Worm (Caenorhabditis elegans) whole organism, L1 larva: ENCODE results near the gene D1086.8.

Source experiments
- C04F5.9 ChIP-seq: sonication (generic microtip); optimal IDR thresholded peaks from 2 replicates; lab custom pipeline; 2016; ENCODE audit warnings: missing genetic modification characterization, missing compliant biosample characterization
- F16B12.6 ChIP-seq: fragments of 150-350 bp; optimal IDR thresholded peaks from 2 replicates; lab custom pipeline; 2014; ENCODE audit warnings: missing biosample characterization, missing genetic modification characterization
- Y116A8C.19 ChIP-seq: sonication (generic microtip); optimal IDR thresholded peaks from 2 replicates; lab custom pipeline; 2016; ENCODE audit warnings: missing compliant biosample characterization, missing genetic modification characterization, borderline replicate concordance
- alr-1 ChIP-seq: fragments of 200-800 bp; sonication (Bioruptor generic); optimal IDR thresholded peaks from 2 replicates; lab custom pipeline; 2018; ENCODE audit warnings: borderline replicate concordance, mild to moderate bottlenecking, missing genetic modification characterization, missing compliant biosample characterization
- aly-2 ChIP-seq: fragments of 150-350 bp; optimal IDR thresholded peaks from 2 replicates; lab custom pipeline; 2014; ENCODE audit warnings: missing biosample characterization, missing genetic modification characterization
- ama-1 ChIP-seq: fragments of 150-350 bp; optimal IDR thresholded peaks from 2 replicates; lab custom pipeline; 2014
- blmp-1 ChIP-seq: fragments of 150-350 bp; optimal IDR thresholded peaks from 2 replicates; lab custom pipeline; 2014; ENCODE audit warnings: missing biosample characterization, missing genetic modification characterization
- ceh-8 ChIP-seq: fragments of 200-800 bp; sonication (Bioruptor generic); optimal IDR thresholded peaks from 2 replicates; lab custom pipeline; 2018; ENCODE audit warnings: mild to moderate bottlenecking, missing genetic modification characterization, moderate library complexity, missing compliant biosample characterization
- ceh-90 ChIP-seq: sonication (generic microtip); optimal IDR thresholded peaks from 2 replicates; lab custom pipeline; 2016; ENCODE audit warnings: missing genetic modification characterization, missing compliant biosample characterization
- dsc-1 ChIP-seq: sonication (generic microtip); optimal IDR thresholded peaks from 2 replicates; lab custom pipeline; 2016; ENCODE audit warnings: mild to moderate bottlenecking, missing genetic modification characterization, missing compliant biosample characterization
- efl-3 ChIP-seq: fragments of 200-800 bp; sonication (Bioruptor generic); optimal IDR thresholded peaks from 2 replicates; lab custom pipeline; 2018; ENCODE audit warnings: mild to moderate bottlenecking, missing genetic modification characterization, missing compliant biosample characterization
- egl-13 ChIP-seq: sonication (generic microtip); optimal IDR thresholded peaks from 2 replicates; lab custom pipeline; 2016; ENCODE audit warnings: missing genotype, missing genetic modification reagents, missing genetic modification characterization, missing compliant biosample characterization
- ets-5 ChIP-seq: fragments of 200-800 bp; sonication (Bioruptor generic); IDR thresholded peaks from 2 replicates; pipeline ENCODE4 v1.3.6; 2022; ENCODE audit warnings: missing genetic modification characterization, missing compliant biosample characterization
- fkh-4 ChIP-seq: sonication (generic microtip); optimal IDR thresholded peaks from 2 replicates; lab custom pipeline; 2016; ENCODE audit warnings: missing compliant biosample characterization, missing genetic modification characterization, borderline replicate concordance
- fkh-8 ChIP-seq: sonication (generic microtip); optimal IDR thresholded peaks from 2 replicates; lab custom pipeline; 2016; ENCODE audit warnings: mild to moderate bottlenecking, missing genetic modification characterization, missing compliant biosample characterization
- hlh-4 ChIP-seq: sonication (generic microtip); optimal IDR thresholded peaks from 2 replicates; lab custom pipeline; 2016; ENCODE audit warnings: mild to moderate bottlenecking, missing genetic modification characterization, missing compliant biosample characterization
- lin-13 ChIP-seq: fragments of 150-350 bp; optimal IDR thresholded peaks from 2 replicates; lab custom pipeline; 2014; ENCODE audit warnings: missing biosample characterization, missing genetic modification reagents, missing genetic modification characterization
- lin-35 ChIP-seq, 2 experiments: fragments of 150-350 bp; optimal IDR thresholded peaks; 2 replicates each; lab custom pipeline; 2014; ENCODE audit warnings: missing biosample characterization in 2 of 2, missing genetic modification characterization in 2 of 2, missing genetic modification reagents in 2 of 2
- lin-39 ChIP-seq: fragments of 150-350 bp; optimal IDR thresholded peaks from 2 replicates; lab custom pipeline; 2014; ENCODE audit warnings: missing biosample characterization, missing genetic modification reagents, missing genetic modification characterization
- lir-3 ChIP-seq: sonication (generic microtip); optimal IDR thresholded peaks from 2 replicates; lab custom pipeline; 2016; ENCODE audit warnings: mild to moderate bottlenecking, missing genetic modification characterization, moderate library complexity, missing compliant biosample characterization; ENCODE audit not compliant: poor library complexity
- lsy-2 ChIP-seq, 2 experiments: fragments of 150-350 bp; optimal IDR thresholded peaks; 2 replicates each; lab custom pipeline; 2014; ENCODE audit warnings: missing biosample characterization in 2 of 2, missing genetic modification characterization in 2 of 2
- nhr-12 ChIP-seq: sonication (generic microtip); optimal IDR thresholded peaks from 2 replicates; lab custom pipeline; 2017; ENCODE audit warnings: missing biosample characterization, missing genetic modification characterization
- nhr-19 ChIP-seq: fragments of 200-800 bp; sonication (Bioruptor generic); conservative IDR thresholded peaks from 2 replicates; pipeline ENCODE4 v1.3.6; 2022; ENCODE audit warnings: missing genetic modification characterization, missing compliant biosample characterization
- nhr-237 ChIP-seq: fragments of 150-350 bp; optimal IDR thresholded peaks from 2 replicates; lab custom pipeline; 2014; ENCODE audit warnings: missing biosample characterization, missing genetic modification characterization
- nhr-77 ChIP-seq: fragments of 150-350 bp; optimal IDR thresholded peaks from 2 replicates; lab custom pipeline; 2014; ENCODE audit warnings: missing biosample characterization, missing genetic modification characterization
- nhr-85 ChIP-seq: sonication (generic microtip); peaks from one replicate; lab custom pipeline; 2016; ENCODE audit warnings: missing genetic modification characterization, inconsistent platforms, missing compliant biosample characterization
- nhr-90 ChIP-seq: sonication (generic microtip); optimal IDR thresholded peaks from 2 replicates; lab custom pipeline; 2016; ENCODE audit warnings: mild to moderate bottlenecking, missing genetic modification characterization, missing compliant biosample characterization; ENCODE audit not compliant: poor library complexity
- pag-3 ChIP-seq: sonication (generic microtip); optimal IDR thresholded peaks from 2 replicates; lab custom pipeline; 2017; ENCODE audit warnings: missing genetic modification characterization, mild to moderate bottlenecking, missing compliant biosample characterization, antibody characterized with exemption, borderline replicate concordance; ENCODE audit not compliant: insufficient read depth
- snpc-4 ChIP-seq: fragments of 150-350 bp; optimal IDR thresholded peaks from 2 replicates; lab custom pipeline; 2014; ENCODE audit warnings: missing biosample characterization, missing genetic modification characterization
- sptf-1 ChIP-seq: fragments of 150-350 bp; optimal IDR thresholded peaks from 2 replicates; lab custom pipeline; 2014; ENCODE audit warnings: missing biosample characterization, missing genetic modification characterization
- unc-130 ChIP-seq: fragments of 150-350 bp; optimal IDR thresholded peaks from 2 replicates; lab custom pipeline; 2017; ENCODE audit warnings: missing biosample characterization, missing genetic modification characterization, inconsistent platforms
- unc-62 ChIP-seq: fragments of 150-350 bp; optimal IDR thresholded peaks from 2 replicates; lab custom pipeline; 2014; ENCODE audit warnings: missing biosample characterization, missing genetic modification reagents, missing genetic modification characterization
- xbp-1 ChIP-seq: sonication (generic microtip); optimal IDR thresholded peaks from 2 replicates; lab custom pipeline; 2016; ENCODE audit warnings: missing genetic modification characterization, missing compliant biosample characterization
- zip-4 ChIP-seq: fragments of 200-800 bp; sonication (Bioruptor generic); optimal IDR thresholded peaks from 2 replicates; lab custom pipeline; 2018; ENCODE audit warnings: mild to moderate bottlenecking, missing genetic modification characterization, moderate library complexity, missing compliant biosample characterization
- ztf-11 ChIP-seq, 2 experiments: sonication (generic microtip); optimal IDR thresholded peaks; 2 replicates each; lab custom pipeline; 2016 to 2017; ENCODE audit warnings: missing genetic modification characterization in 2 of 2, missing biosample characterization in 1 of 2, missing compliant biosample characterization in 1 of 2
- ztf-4 ChIP-seq: fragments of 150-350 bp; optimal IDR thresholded peaks from 2 replicates; lab custom pipeline; 2014; ENCODE audit warnings: missing biosample characterization, missing genetic modification characterization

Gene D1086.8

ce11 chrV:14103970-14104369, 10.1 kb downstream of the D1086.8 start, which contains the start of gene D1086.9:
Gene D1086.9, plus strand, starts transcription at chrV:14104270.
- no peak for TF ChIP-seq blmp-1 (tag; lab: Kevin White, UChicago)

- TF ChIP-seq unc-130 (tag; lab: Kevin White, UChicago) (no peak), C04F5.9 (no peak), unc-62 (GFP tag; lab: Kevin White, UChicago) (no peak), lin-35 (GFP tag; optimal IDR thresholded peaks at IDR 0.05; lab: Kevin White, UChicago) (no peak), pag-3 (tag; lab: Kevin White, UChicago) (no peak), snpc-4 (no peak), xbp-1 (no peak), nhr-85 (tag; lab: Kevin White, UChicago) (no peak), ztf-11 (tag; optimal IDR thresholded peaks at IDR 0.05; lab: Kevin White, UChicago) (no peak), zip-4 (GFP tag; lab: Kevin White, UChicago) (no peak), ets-5 (no peak), egl-13 (no peak), aly-2 (tag; lab: Kevin White, UChicago) (no peak), fkh-4 (tag; lab: Kevin White, UChicago) (no peak), nhr-19 (GFP tag; lab: Robert Waterston, UW) (no peak), nhr-12 (tag; lab: Kevin White, UChicago) (no peak), nhr-90 (tag; lab: Kevin White, UChicago) (no peak), F16B12.6 (no peak)
- TF ChIP-seq, all 84 proteins: peak for 0
Observed at ce11 chrV:14107511-14107910, 13.6 kb downstream of the D1086.8 start, which contains the start of gene H39E23.3. Gene H39E23.3, plus strand, starts transcription at chrV:14107811.

ce11 chrV:14110042-14110441, 16.1 kb downstream of the D1086.8 start, which contains the start of gene H39E23.2:
Gene H39E23.2, plus strand, starts transcription at chrV:14110342.
- TF ChIP-seq ztf-4 (tag; lab: Kevin White, UChicago) (no peak), fkh-8 (tag; lab: Kevin White, UChicago) (no peak), egl-13 (no peak), ama-1 (no peak), ceh-8 (GFP tag; lab: Kevin White, UChicago) (no peak)

- no peak for TF ChIP-seq dsc-1
Observed at ce11 chrV:14120674-14121073, 26.8 kb downstream of the D1086.8 start.

- no peak for TF ChIP-seq nhr-77 (tag; lab: Kevin White, UChicago)
- no peak for TF ChIP-seq lin-39 (tag; lab: Kevin White, UChicago)
- no peak for TF ChIP-seq lsy-2 (tag; optimal IDR thresholded peaks at IDR 0.05; lab: Kevin White, UChicago)
- no peak for TF ChIP-seq hlh-4 (tag; lab: Kevin White, UChicago)
- TF ChIP-seq ceh-90 (tag; lab: Kevin White, UChicago): no peak
- TF ChIP-seq alr-1 (tag; lab: Kevin White, UChicago): no peak
- no peak for TF ChIP-seq xbp-1
- TF ChIP-seq efl-3 (GFP tag; lab: Kevin White, UChicago): no peak
- no peak for TF ChIP-seq dsc-1
- TF ChIP-seq pag-3 (tag; lab: Kevin White, UChicago): no peak
- TF ChIP-seq sptf-1 (tag; lab: Kevin White, UChicago): no peak
- no peak for TF ChIP-seq lin-13 (GFP tag; lab: Kevin White, UChicago)
- no peak for TF ChIP-seq Y116A8C.19
- TF ChIP-seq nhr-237 (tag; lab: Kevin White, UChicago): no peak
- TF ChIP-seq lir-3: no peak
- TF ChIP-seq C04F5.9: no peak
Observed at ce11 chrV:14123176-14123575, 29.3 kb downstream of the D1086.8 start.
